Worm (Caenorhabditis elegans) whole organism, L2 larva: ENCODE results near the gene ZK822.9.
A peak's percentile ranks its signal among the peaks of the same experiment; 100 is the strongest.

Experiments used
- Y55F3AM.14 ChIP-seq: fragments of 200-800 bp; sonication (Bioruptor generic); optimal IDR thresholded peaks from 2 replicates; lab custom pipeline; 2018; ENCODE audit warnings: mild to moderate bottlenecking, missing genetic modification characterization, missing compliant biosample characterization
- aly-2 ChIP-seq: fragments of 150-350 bp; optimal IDR thresholded peaks from 2 replicates; lab custom pipeline; 2014; ENCODE audit warnings: missing biosample characterization, missing genetic modification characterization
- ceh-82 ChIP-seq: fragments of 150-350 bp; optimal IDR thresholded peaks from 2 replicates; lab custom pipeline; 2014; ENCODE audit warnings: missing biosample characterization, missing genetic modification characterization
- fos-1 ChIP-seq: fragments of 150-350 bp; optimal IDR thresholded peaks from 2 replicates; lab custom pipeline; 2014; ENCODE audit warnings: missing biosample characterization, missing genetic modification characterization
- lin-13 ChIP-seq: fragments of 150-350 bp; optimal IDR thresholded peaks from 2 replicates; lab custom pipeline; 2014; ENCODE audit warnings: missing biosample characterization, missing genetic modification reagents, missing genetic modification characterization
- lin-39 ChIP-seq: fragments of 150-350 bp; optimal IDR thresholded peaks from 2 replicates; lab custom pipeline; 2014; ENCODE audit warnings: missing biosample characterization, missing genetic modification reagents, missing genetic modification characterization
- lsy-2 ChIP-seq, 2 experiments: fragments of 150-350 bp in 1 of 2; sonication (generic microtip) in 1 of 2; optimal IDR thresholded peaks; 2 replicates each; lab custom pipeline; 2014 to 2017; ENCODE audit warnings: missing biosample characterization in 2 of 2, missing genetic modification characterization in 2 of 2
- nhr-23 ChIP-seq: fragments of 150-350 bp; optimal IDR thresholded peaks from 2 replicates; lab custom pipeline; 2014; ENCODE audit warnings: missing biosample characterization, missing genetic modification reagents, missing genetic modification characterization
- unc-62 ChIP-seq: fragments of 150-350 bp; optimal IDR thresholded peaks from 2 replicates; lab custom pipeline; 2014; ENCODE audit warnings: missing biosample characterization, missing genetic modification reagents, missing genetic modification characterization
- zag-1 ChIP-seq: fragments of 150-350 bp; optimal IDR thresholded peaks from 2 replicates; lab custom pipeline; 2014; ENCODE audit warnings: missing biosample characterization, missing genetic modification characterization
- ztf-11 ChIP-seq: sonication (generic microtip); optimal IDR thresholded peaks from 2 replicates; lab custom pipeline; 2017; ENCODE audit warnings: missing biosample characterization, missing genetic modification characterization
- ztf-4 ChIP-seq: fragments of 150-350 bp; optimal IDR thresholded peaks from 2 replicates; lab custom pipeline; 2014; ENCODE audit warnings: missing biosample characterization, missing genetic modification characterization

- TF ChIP-seq ztf-4 (tag; lab: Kevin White, UChicago) (no peak), ztf-11 (tag; lab: Kevin White, UChicago) (no peak), nhr-23 (tag; lab: Kevin White, UChicago) (no peak), fos-1 (tag; lab: Kevin White, UChicago) (peak; percentile 21), lin-13 (no peak), lsy-2 (tag; optimal IDR thresholded peaks at IDR 0.05; lab: Kevin White, UChicago) (peak in 1 of 2 experiments; percentile 21), Y55F3AM.14 (GFP tag; lab: Kevin White, UChicago) (no peak), lin-39 (tag; lab: Kevin White, UChicago) (no peak), unc-62 (GFP tag; lab: Kevin White, UChicago) (no peak), aly-2 (no peak), zag-1 (tag; lab: Kevin White, UChicago) (no peak), ceh-82 (tag; lab: Kevin White, UChicago) (no peak)
Observed at ce11 chrIV:11899358-11899757, 16.4 kb upstream of the ZK822.9 start, which contains the start of gene nhr-43.
